Fruit fly (Drosophila melanogaster): ENCODE measurements around the gene side-VII.
A peak's percentile ranks its signal among the peaks of the same experiment; 100 is the strongest.

- TF ChIP-seq Hr78 (GFP tag; optimal IDR thresholded peaks at IDR 0.05) (no peak), usp (GFP tag; optimal IDR thresholded peaks at IDR 0.05) (no peak), jim (GFP tag; optimal IDR thresholded peaks at IDR 0.05) (no peak), OdsH (GFP tag; optimal IDR thresholded peaks at IDR 0.05) (peak; percentile 20), Vsx2 (GFP tag; optimal IDR thresholded peaks at IDR 0.05; ENCODE audit: partially characterized antibody) (no peak), sage (GFP tag; optimal IDR thresholded peaks at IDR 0.05) (no peak)
These were observed 19.8 kb upstream of the side-VII start, which contains the start of gene Mpi for dm6 chr3R:9759360-9760191.

All from whole organism, wandering third instar larva.